Worm (Caenorhabditis elegans): ENCODE measurements around the gene W06E11.1.

The W06E11.1 gene

ce11 chrIII:617467-617866, 24.4 kb upstream of the W06E11.1 start, which contains the start of gene T19C3.2:
Gene T19C3.2 (minus strand): TSS chrIII:617567.
- TF ChIP-seq lin-32 (GFP tag; optimal IDR thresholded peaks at IDR 0.05) (no peak), mab-5 (tag; optimal IDR thresholded peaks at IDR 0.05) (no peak), ham-2 (GFP tag; optimal IDR thresholded peaks at IDR 0.05) (no peak), nhr-12 (tag; optimal IDR thresholded peaks at IDR 0.05) (no peak), ceh-83 (GFP tag; optimal IDR thresholded peaks at IDR 0.05) (no peak), cnd-1 (tag; optimal IDR thresholded peaks at IDR 0.05) (no peak), unc-62 (GFP tag; optimal IDR thresholded peaks at IDR 0.05) (no peak), blmp-1 (tag; optimal IDR thresholded peaks at IDR 0.05) (no peak), lin-13 (tag; optimal IDR thresholded peaks at IDR 0.05) (no peak), M03D4.4 (tag; optimal IDR thresholded peaks at IDR 0.05) (no peak), elt-1 (tag; optimal IDR thresholded peaks at IDR 0.05; ENCODE audit: borderline replicate concordance, insufficient read depth) (no peak), pha-4 (tag; optimal IDR thresholded peaks at IDR 0.05) (no peak), unc-39 (tag; optimal IDR thresholded peaks at IDR 0.05) (no peak), flh-1 (GFP tag; optimal IDR thresholded peaks at IDR 0.05) (no peak), nhr-237 (tag; optimal IDR thresholded peaks at IDR 0.05) (no peak), ztf-11 (tag; optimal IDR thresholded peaks at IDR 0.05) (no peak), lsy-2 (tag; optimal IDR thresholded peaks at IDR 0.05) (no peak), sem-2 (GFP tag; optimal IDR thresholded peaks at IDR 0.05) (no peak), zip-8 (tag; optimal IDR thresholded peaks at IDR 0.05) (no peak), nhr-2 (tag; optimal IDR thresholded peaks at IDR 0.05) (no peak)

ce11 chrIII:620204-620718, 21.6 kb upstream of the W06E11.1 start, which contains the start of gene T19C3.4:
Gene T19C3.4 (minus strand): TSS chrIII:620254.
- TF ChIP-seq ceh-43 (GFP tag; optimal IDR thresholded peaks at IDR 0.05) (no peak), ztf-11 (tag; optimal IDR thresholded peaks at IDR 0.05) (no peak)

- TF ChIP-seq nhr-237 (tag; optimal IDR thresholded peaks at IDR 0.05) (peak; percentile 84), ceh-83 (GFP tag; optimal IDR thresholded peaks at IDR 0.05) (no peak), snpc-4 (tag; optimal IDR thresholded peaks at IDR 0.05) (no peak), cnd-1 (tag; optimal IDR thresholded peaks at IDR 0.05) (peak; percentile 63), sem-2 (GFP tag; optimal IDR thresholded peaks at IDR 0.05) (no peak), drap-1 (GFP tag; optimal IDR thresholded peaks at IDR 0.05) (peak; percentile 53), lin-32 (GFP tag; optimal IDR thresholded peaks at IDR 0.05) (peak; percentile 15), pha-4 (tag; optimal IDR thresholded peaks at IDR 0.05) (peak; percentile 95), ces-1 (GFP tag; optimal IDR thresholded peaks at IDR 0.05) (peak; percentile 91), ztf-11 (tag; optimal IDR thresholded peaks at IDR 0.05) (peak; percentile 35), nhr-28 (tag; optimal IDR thresholded peaks at IDR 0.05) (no peak), elt-3 (tag; optimal IDR thresholded peaks at IDR 0.05) (peak; percentile 72), mab-5 (tag; optimal IDR thresholded peaks at IDR 0.05) (peak; percentile 80), tbx-8 (GFP tag; optimal IDR thresholded peaks at IDR 0.05) (peak; percentile 9), hlh-1 (tag; optimal IDR thresholded peaks at IDR 0.05) (peak; percentile 63), M03D4.4 (tag; optimal IDR thresholded peaks at IDR 0.05) (peak; percentile 40), sptf-1 (tag; optimal IDR thresholded peaks at IDR 0.05) (peak; percentile 59), flh-1 (GFP tag; optimal IDR thresholded peaks at IDR 0.05) (no peak), nhr-2 (tag; optimal IDR thresholded peaks at IDR 0.05) (peak; percentile 41), ceh-39 (tag; optimal IDR thresholded peaks at IDR 0.05) (peak; percentile 51), nhr-76 (tag; optimal IDR thresholded peaks at IDR 0.05) (no peak), mep-1 (tag; optimal IDR thresholded peaks at IDR 0.05) (peak; percentile 79), mls-2 (tag; optimal IDR thresholded peaks at IDR 0.05) (peak; percentile 17), unc-62 (GFP tag; optimal IDR thresholded peaks at IDR 0.05) (peak; percentile 88), lsy-2 (tag; optimal IDR thresholded peaks at IDR 0.05) (peak; percentile 40), ham-2 (GFP tag; optimal IDR thresholded peaks at IDR 0.05) (peak; percentile 24), lin-13 (tag; optimal IDR thresholded peaks at IDR 0.05) (peak; percentile 16), ceh-43 (GFP tag; optimal IDR thresholded peaks at IDR 0.05) (no peak), elt-1 (tag; optimal IDR thresholded peaks at IDR 0.05; ENCODE audit: borderline replicate concordance, insufficient read depth) (no peak), unc-120 (tag; optimal IDR thresholded peaks at IDR 0.05; ENCODE audit: poor library complexity, severe bottlenecking) (peak; percentile 99), blmp-1 (tag; optimal IDR thresholded peaks at IDR 0.05) (no peak)
Observed at ce11 chrIII:623754-624153, 18.1 kb upstream of the W06E11.1 start.

ce11 chrIII:626091-626490, 15.8 kb upstream of the W06E11.1 start:
- TF ChIP-seq bed-3 (GFP tag; optimal IDR thresholded peaks at IDR 0.05) (no peak), snpc-4 (tag; optimal IDR thresholded peaks at IDR 0.05) (no peak), sem-2 (GFP tag; optimal IDR thresholded peaks at IDR 0.05) (no peak), ceh-39 (tag; optimal IDR thresholded peaks at IDR 0.05) (no peak), mab-5 (tag; optimal IDR thresholded peaks at IDR 0.05) (no peak), ztf-11 (tag; optimal IDR thresholded peaks at IDR 0.05) (no peak), nhr-2 (tag; optimal IDR thresholded peaks at IDR 0.05) (no peak), mep-1 (tag; optimal IDR thresholded peaks at IDR 0.05) (no peak), nhr-28 (tag; optimal IDR thresholded peaks at IDR 0.05) (no peak), ham-2 (GFP tag; optimal IDR thresholded peaks at IDR 0.05) (no peak), unc-62 (GFP tag; optimal IDR thresholded peaks at IDR 0.05) (no peak), ceh-83 (GFP tag; optimal IDR thresholded peaks at IDR 0.05) (no peak), nhr-12 (tag; optimal IDR thresholded peaks at IDR 0.05) (no peak), sptf-1 (tag; optimal IDR thresholded peaks at IDR 0.05) (no peak)

All from whole organism, mixed stage, embryonic.